Worm (Caenorhabditis elegans): ENCODE data around the gene dhs-22.

The dhs-22 gene

DNA sequence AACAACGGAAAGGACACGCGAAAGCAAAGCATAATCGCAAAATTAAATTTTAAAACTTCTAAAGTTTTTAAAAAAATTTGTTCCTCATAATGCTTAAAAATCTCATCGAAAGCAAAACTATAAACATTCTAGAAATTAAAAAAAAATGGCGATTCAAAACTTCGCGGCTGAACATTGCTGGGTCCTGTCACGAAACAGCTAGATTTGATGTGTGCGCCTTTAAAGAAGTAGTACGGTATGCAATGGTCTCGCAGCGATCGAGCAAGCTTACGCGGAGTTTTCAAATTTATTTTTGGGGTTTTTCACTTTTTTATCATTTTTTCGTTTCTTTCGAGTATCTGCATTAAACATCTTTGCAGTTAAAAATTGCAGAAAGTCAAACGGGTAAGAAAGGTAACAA, 35.8 kb upstream of the dhs-22 start, which contains the start of gene coh-3 (continued):
- TF ChIP-seq ztf-22 (GFP tag; optimal IDR thresholded peaks at IDR 0.05) (no peak), madf-3 (GFP tag; IDR thresholded peaks at IDR 0.05) (peak; percentile 90), hsf-1 (GFP tag; IDR thresholded peaks at IDR 0.05) (peak; percentile 93), attf-5 (GFP tag; optimal IDR thresholded peaks at IDR 0.05) (no peak), rpc-1 (optimal IDR thresholded peaks at IDR 0.05) (no peak), rpc-1 (tag; optimal IDR thresholded peaks at IDR 0.05) (peak; percentile 1), ztf-25 (GFP tag; IDR thresholded peaks at IDR 0.05) (no peak), B0035.1 (tag; optimal IDR thresholded peaks at IDR 0.05) (no peak), B0019.2 (GFP tag; conservative IDR thresholded peaks at IDR 0.05) (peak; percentile 33; the same call in 1 of the 2 replicates), F57A8.1 (GFP tag; optimal IDR thresholded peaks at IDR 0.05) (no peak), nhr-120 (GFP tag; IDR thresholded peaks at IDR 0.05) (no peak), hmg-1.2 (GFP tag; IDR thresholded peaks at IDR 0.05) (peak; percentile 49; the same call in 1 of the 2 replicates), ceh-58 (GFP tag; IDR thresholded peaks at IDR 0.05) (no peak), lin-54 (GFP tag; optimal IDR thresholded peaks at IDR 0.05) (peak; percentile 90), zim-3 (tag; optimal IDR thresholded peaks at IDR 0.05) (no peak), rcor-1 (GFP tag; IDR thresholded peaks at IDR 0.05) (peak; percentile 76), unc-130 (GFP tag; optimal IDR thresholded peaks at IDR 0.05) (peak; percentile 59), chd-7 (tag; optimal IDR thresholded peaks at IDR 0.05) (no peak), snpc-1.3 (tag; optimal IDR thresholded peaks at IDR 0.05; ENCODE audit: insufficient read depth) (peak; percentile 92), lin-35 (GFP tag; optimal IDR thresholded peaks at IDR 0.05) (peak in 1 of 3 experiments; percentile 30), pha-4 (tag; optimal IDR thresholded peaks at IDR 0.05) (no peak), nhr-90 (tag; optimal IDR thresholded peaks at IDR 0.05) (no peak), F49E8.2 (tag; optimal IDR thresholded peaks at IDR 0.05; ENCODE audit: insufficient read depth) (peak; percentile 94), lsl-1 (GFP tag; optimal IDR thresholded peaks at IDR 0.05) (peak; percentile 99), mcd-1 (GFP tag; IDR thresholded peaks at IDR 0.05) (peak; percentile 63), nfyb-1 (GFP tag; IDR thresholded peaks at IDR 0.05) (no peak), bed-1 (GFP tag; IDR thresholded peaks at IDR 0.05) (no peak), madf-6 (GFP tag; IDR thresholded peaks at IDR 0.05) (peak; percentile 99), T07F8.4 (tag; optimal IDR thresholded peaks at IDR 0.05) (no peak), hmg-20 (GFP tag; IDR thresholded peaks at IDR 0.05) (no peak), mes-4 (tag; optimal IDR thresholded peaks at IDR 0.05) (no peak), snpc-4 (GFP tag; optimal IDR thresholded peaks at IDR 0.05) (no peak), snpc-4 (tag; optimal IDR thresholded peaks at IDR 0.05) (peak in 3 of 4 experiments; percentile 46 to 74 (median 71)), F55B11.4 (tag; optimal IDR thresholded peaks at IDR 0.05; ENCODE audit: borderline replicate concordance, insufficient read depth) (no peak), somi-1 (GFP tag; optimal IDR thresholded peaks at IDR 0.05) (no peak), gei-17 (GFP tag; optimal IDR thresholded peaks at IDR 0.05) (no peak), him-1 (tag; optimal IDR thresholded peaks at IDR 0.05) (peak; percentile 53), F37B4.10 (GFP tag; IDR thresholded peaks at IDR 0.05) (no peak), ccch-3 (GFP tag; optimal IDR thresholded peaks at IDR 0.05) (no peak), xnd-1 (tag; optimal IDR thresholded peaks at IDR 0.05) (peak; percentile 99), madf-8 (GFP tag; conservative IDR thresholded peaks at IDR 0.05) (peak; percentile 96), F23B12.7 (tag; optimal IDR thresholded peaks at IDR 0.05; ENCODE audit: insufficient read depth) (peak; percentile 65), F57C9.4 (tag; optimal IDR thresholded peaks at IDR 0.05) (no peak), F22D6.2 (tag; optimal IDR thresholded peaks at IDR 0.05) (no peak), F33H1.4 (GFP tag; IDR thresholded peaks at IDR 0.05) (peak; percentile 99), hlh-26 (GFP tag; conservative IDR thresholded peaks at IDR 0.05) (no peak), C17E4.6 (GFP tag; IDR thresholded peaks at IDR 0.05) (peak; percentile 78; the same call in 1 of the 2 replicates)
